Fruit fly (Drosophila melanogaster): ENCODE data around the gene CG3987.
A peak's percentile ranks its signal among the peaks of the same experiment; 100 is the strongest.

dm6 chr3R:15094929-15095236 lies 44.9 kb upstream of the CG3987 start:
- TF ChIP-seq N (GFP tag; optimal IDR thresholded peaks at IDR 0.05) (no peak), psq (GFP tag; optimal IDR thresholded peaks at IDR 0.05) (peak; percentile 39), sv (GFP tag; optimal IDR thresholded peaks at IDR 0.05) (no peak), tai (GFP tag; optimal IDR thresholded peaks at IDR 0.05) (no peak), Hr78 (GFP tag; optimal IDR thresholded peaks at IDR 0.05) (no peak), brk (GFP tag; optimal IDR thresholded peaks at IDR 0.05) (no peak)
